Worm (Caenorhabditis elegans) whole organism, L4 larva: ENCODE measurements around the gene Y75B8A.7.

Experiments
- aly-2 ChIP-seq: sonication (generic microtip); optimal IDR thresholded peaks from 2 replicates; lab custom pipeline; 2018; ENCODE audit warnings: missing biosample characterization, missing genetic modification characterization
- mdl-1 ChIP-seq, 2 experiments: fragments of 150-350 bp in 1 of 2; sonication (generic microtip) in 1 of 2; optimal IDR thresholded peaks; 2 replicates each; lab custom pipeline; 2014 to 2017; ENCODE audit warnings: missing biosample characterization in 2 of 2, missing genetic modification characterization in 2 of 2

DNA sequence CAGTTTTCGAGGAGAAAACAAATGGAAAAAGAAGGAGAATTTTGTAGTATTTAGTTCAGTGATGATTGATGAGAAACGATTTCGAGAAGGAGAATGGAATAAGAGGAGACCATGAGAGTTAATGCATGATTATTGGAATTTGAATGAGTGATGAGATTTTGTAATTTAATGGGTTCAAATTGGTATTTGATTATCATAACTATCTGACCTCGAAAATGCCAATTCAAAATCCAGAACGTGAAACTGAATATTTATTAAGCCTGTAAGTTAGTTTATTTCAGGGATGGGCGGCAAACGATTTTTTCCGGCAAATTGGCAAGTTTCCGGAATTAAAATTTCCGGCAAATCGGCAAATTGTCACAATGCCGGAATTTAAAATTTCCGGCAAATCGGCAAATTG is 19.6 kb upstream of the Y75B8A.7 start:
- TF ChIP-seq mdl-1 (tag; optimal IDR thresholded peaks at IDR 0.05; lab: Kevin White, UChicago) (no peak), aly-2 (tag; lab: Kevin White, UChicago) (no peak)
